Worm (Caenorhabditis elegans): ENCODE measurements around the gene xtr-1.

Gene xtr-1

DNA sequence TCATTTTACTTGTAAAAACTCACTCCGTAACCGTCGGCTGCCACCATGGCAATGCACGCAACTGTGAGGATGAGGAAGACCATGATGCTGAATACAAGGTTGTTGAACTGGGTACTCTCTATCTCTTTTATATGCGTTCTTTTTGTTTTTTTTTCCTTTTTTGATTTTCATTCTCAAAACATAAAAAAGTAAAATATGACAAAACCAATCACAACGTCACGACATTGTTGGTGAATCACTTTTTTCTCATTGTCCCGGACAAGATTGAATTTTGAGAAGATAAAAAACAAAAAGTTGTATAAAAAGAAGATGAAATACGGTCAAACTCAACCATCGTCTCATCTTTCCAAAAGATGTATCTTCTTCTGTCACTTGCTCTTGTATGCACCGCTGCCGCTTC, 30.2 kb downstream of the xtr-1 start, which contains the start of the genes Y62H9A.5 and ule-5:
Y62H9A.5 (minus strand) TSS at position 101 of the 400 bp plus-strand sequence.
ule-5 (plus strand) TSS at position 328 of the 400 bp plus-strand sequence.
- TF ChIP-seq ceh-2 (tag; optimal IDR thresholded peaks at IDR 0.05), result no peak
- TF ChIP-seq eyg-1 (tag; optimal IDR thresholded peaks at IDR 0.05), result no peak
- no peak for TF ChIP-seq nhr-11 (tag; optimal IDR thresholded peaks at IDR 0.05)
- no peak for TF ChIP-seq mec-3 (tag; optimal IDR thresholded peaks at IDR 0.05; ENCODE audit: borderline replicate concordance)
- no peak for TF ChIP-seq ceh-45 (GFP tag; IDR thresholded peaks at IDR 0.05)
- no peak for TF ChIP-seq pha-4 (tag; optimal IDR thresholded peaks at IDR 0.05)
- no peak for TF ChIP-seq T23F11.4 (GFP tag; optimal IDR thresholded peaks at IDR 0.05)
- TF ChIP-seq dve-1 (tag; optimal IDR thresholded peaks at IDR 0.05), result no peak
- no peak for TF ChIP-seq pqm-1 (tag; optimal IDR thresholded peaks at IDR 0.05)
- no peak for TF ChIP-seq tbx-2 (tag; optimal IDR thresholded peaks at IDR 0.05)
- no peak for TF ChIP-seq C38D4.7 (GFP tag; optimal IDR thresholded peaks at IDR 0.05)
- TF ChIP-seq unc-42 (tag; optimal IDR thresholded peaks at IDR 0.05), result no peak
- TF ChIP-seq zip-5 (tag; optimal IDR thresholded peaks at IDR 0.05), result no peak
- TF ChIP-seq ets-4 (tag; optimal IDR thresholded peaks at IDR 0.05), result no peak
- TF ChIP-seq ceh-31 (tag; optimal IDR thresholded peaks at IDR 0.05), result no peak

DNA sequence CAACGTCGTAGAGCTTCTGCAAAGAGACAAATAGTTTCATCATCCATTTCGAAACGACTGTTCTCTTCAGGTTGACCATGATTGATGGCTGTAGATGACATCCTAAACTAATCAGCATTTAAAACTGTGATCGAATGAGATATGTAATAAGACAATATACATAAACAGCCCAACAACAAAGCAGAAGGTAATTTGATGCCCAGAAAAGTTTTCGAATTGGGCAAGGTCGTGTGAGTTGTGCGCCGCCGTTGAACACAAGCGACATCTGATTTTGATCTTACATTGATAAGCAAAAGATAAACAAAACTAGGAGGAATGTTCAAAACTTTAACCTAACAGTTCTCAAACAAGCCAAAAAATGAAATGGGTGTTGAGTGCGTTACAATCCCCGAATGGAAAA, 33.0 kb downstream of the xtr-1 start, which contains the start of gene Y62H9A.7:
Y62H9A.7 (minus strand) TSS at position 101 of the 400 bp plus-strand sequence.
- no peak for TF ChIP-seq ets-4 (tag; optimal IDR thresholded peaks at IDR 0.05)
- no peak for TF ChIP-seq C38D4.7 (GFP tag; optimal IDR thresholded peaks at IDR 0.05)
- TF ChIP-seq ceh-45 (GFP tag; IDR thresholded peaks at IDR 0.05), result no peak
- TF ChIP-seq pha-2 (tag; optimal IDR thresholded peaks at IDR 0.05), result no peak
- no peak for TF ChIP-seq ceh-30 (tag; optimal IDR thresholded peaks at IDR 0.05)
- no peak for TF ChIP-seq tbx-7 (tag; optimal IDR thresholded peaks at IDR 0.05)
- no peak for TF ChIP-seq pha-4 (tag; optimal IDR thresholded peaks at IDR 0.05)
- no peak for TF ChIP-seq ceh-22 (tag; optimal IDR thresholded peaks at IDR 0.05)
- no peak for TF ChIP-seq nhr-11 (tag; optimal IDR thresholded peaks at IDR 0.05)
- TF ChIP-seq npax-4 (tag; optimal IDR thresholded peaks at IDR 0.05), result no peak
- no peak for TF ChIP-seq unc-55 (GFP tag; optimal IDR thresholded peaks at IDR 0.05)
- TF ChIP-seq unc-3 (GFP tag; conservative IDR thresholded peaks at IDR 0.05), result no peak
- TF ChIP-seq unc-3 (tag; optimal IDR thresholded peaks at IDR 0.05), result no peak
- TF ChIP-seq mec-3 (tag; optimal IDR thresholded peaks at IDR 0.05; ENCODE audit: borderline replicate concordance), result no peak
- TF ChIP-seq zip-5 (tag; optimal IDR thresholded peaks at IDR 0.05), result no peak

DNA sequence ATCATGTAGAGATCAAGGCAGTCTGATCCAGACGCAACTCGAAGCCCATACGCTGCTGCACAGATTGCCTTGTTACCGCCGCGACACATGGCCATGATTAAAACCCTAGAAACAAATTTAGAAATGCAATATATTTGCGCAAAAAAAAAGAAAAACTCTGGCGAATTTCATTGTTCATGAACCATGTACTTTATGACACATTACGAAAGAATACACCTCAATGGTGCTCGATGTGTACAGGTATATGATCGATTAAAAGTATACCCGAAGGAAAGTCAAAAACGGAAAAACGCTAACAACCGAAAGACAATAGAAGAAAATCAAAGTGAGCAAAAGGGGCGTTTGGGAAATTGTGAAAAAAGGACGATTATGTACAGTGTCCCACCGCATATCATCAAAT, 39.7 kb downstream of the xtr-1 start, which contains the start of gene Y62H9A.8:
Y62H9A.8 (minus strand) TSS at position 101 of the 400 bp plus-strand sequence.
- TF ChIP-seq fkh-10 (GFP tag; optimal IDR thresholded peaks at IDR 0.05) (no peak), rnt-1 (tag; optimal IDR thresholded peaks at IDR 0.05) (no peak), ceh-19 (GFP tag; optimal IDR thresholded peaks at IDR 0.05) (no peak), unc-3 (GFP tag; conservative IDR thresholded peaks at IDR 0.05) (no peak), unc-3 (tag; optimal IDR thresholded peaks at IDR 0.05) (no peak), unc-55 (GFP tag; optimal IDR thresholded peaks at IDR 0.05) (no peak), hlh-30 (tag; optimal IDR thresholded peaks at IDR 0.05; ENCODE audit: insufficient read depth) (no peak), sox-4 (tag; optimal IDR thresholded peaks at IDR 0.05) (no peak)

DNA sequence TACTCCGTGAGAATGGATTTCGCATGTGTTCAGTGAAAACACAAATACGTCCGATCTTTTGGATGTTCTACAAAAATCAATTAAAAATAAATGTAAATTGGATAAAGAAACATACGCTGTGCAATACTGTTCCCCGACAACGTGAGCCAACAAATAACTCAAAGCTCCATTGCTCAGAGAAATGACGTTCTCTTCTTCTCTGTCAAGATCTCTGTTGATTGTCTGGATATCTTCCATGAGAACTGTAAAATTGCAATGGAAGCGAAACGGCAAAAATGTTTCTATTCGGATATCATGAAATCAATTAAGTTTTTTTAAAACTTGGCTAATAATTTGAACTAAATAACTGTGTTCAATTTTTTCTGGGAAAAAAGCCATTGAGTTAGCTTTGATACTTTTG, 44.1 kb downstream of the xtr-1 start:
- TF ChIP-seq ttx-3 (tag; optimal IDR thresholded peaks at IDR 0.05) (no peak), F13H6.1 (tag; optimal IDR thresholded peaks at IDR 0.05) (no peak), fkh-6 (tag; optimal IDR thresholded peaks at IDR 0.05) (no peak), dmd-4 (tag; optimal IDR thresholded peaks at IDR 0.05; ENCODE audit: borderline replicate concordance) (no peak), pqm-1 (tag; optimal IDR thresholded peaks at IDR 0.05) (no peak), eyg-1 (tag; optimal IDR thresholded peaks at IDR 0.05) (no peak), ceh-18 (tag; optimal IDR thresholded peaks at IDR 0.05) (no peak), K09A11.1 (tag; optimal IDR thresholded peaks at IDR 0.05; ENCODE audit: insufficient read depth) (no peak), dve-1 (tag; optimal IDR thresholded peaks at IDR 0.05) (no peak), ceh-6 (GFP tag; optimal IDR thresholded peaks at IDR 0.05) (no peak), ref-2 (tag; optimal IDR thresholded peaks at IDR 0.05) (no peak), elt-4 (tag; optimal IDR thresholded peaks at IDR 0.05) (no peak), sox-4 (tag; optimal IDR thresholded peaks at IDR 0.05) (no peak), sdc-2 (tag; optimal IDR thresholded peaks at IDR 0.05) (no peak), pax-1 (tag; optimal IDR thresholded peaks at IDR 0.05) (no peak)
